Fruit fly (Drosophila melanogaster): Measurements from ENCODE around the gene tefu.

The tefu gene

DNA sequence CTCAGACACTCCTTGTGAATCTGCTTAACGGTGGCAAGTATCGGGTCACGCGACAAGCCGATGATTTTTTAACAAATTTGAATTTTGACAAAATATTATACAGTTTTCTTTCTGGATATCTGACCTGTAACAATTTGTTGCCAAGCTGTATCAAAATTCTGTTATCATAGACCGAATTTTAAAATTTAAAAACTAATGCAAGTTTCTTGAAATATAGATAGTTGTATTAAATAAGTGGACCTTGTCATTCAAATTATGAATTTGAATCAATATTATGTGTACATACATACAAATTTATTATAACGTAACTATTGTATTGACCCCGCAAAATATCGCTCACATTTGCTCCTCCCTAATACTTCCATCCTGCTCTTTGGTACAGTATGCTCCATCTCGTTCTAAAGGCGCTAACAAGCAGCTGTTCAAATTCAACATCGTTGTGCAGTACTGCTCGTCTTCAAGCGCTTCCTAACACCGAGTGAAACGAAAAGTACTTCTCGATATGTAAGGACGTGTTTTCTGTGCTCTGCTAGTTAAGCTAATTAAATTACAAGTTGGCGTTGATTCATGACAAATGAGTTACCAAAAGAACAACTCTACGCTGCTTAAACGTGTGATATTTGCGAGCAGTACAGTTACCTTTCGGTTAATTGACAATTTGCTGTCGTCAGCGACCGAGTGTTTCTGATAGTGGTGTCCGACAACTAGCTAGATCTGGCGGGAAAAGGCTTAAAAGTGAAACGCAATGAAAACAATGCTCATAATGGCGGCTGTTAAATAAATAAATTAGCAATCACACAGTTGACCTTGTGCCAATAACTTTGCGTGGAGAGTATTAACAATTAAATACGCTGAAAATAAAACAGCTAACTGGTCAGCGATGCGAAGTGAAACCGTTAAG is 45.7 kb downstream of the tefu start, which contains the start of the genes Kpc1 and CG42542 (continued):
- no peak for TF ChIP-seq CG17568 (GFP tag; optimal IDR thresholded peaks at IDR 0.05)
- peak; percentile 17 for TF ChIP-seq CG13123 (GFP tag; optimal IDR thresholded peaks at IDR 0.05)
- peak; percentile 52 for TF ChIP-seq CG16863 (GFP tag; optimal IDR thresholded peaks at IDR 0.05)
- peak; percentile 81 for TF ChIP-seq CG7786 (GFP tag; optimal IDR thresholded peaks at IDR 0.05)
- TF ChIP-seq Nf-YB (GFP tag; optimal IDR thresholded peaks at IDR 0.05), result peak; percentile 34
- TF ChIP-seq CG14441 (GFP tag; IDR thresholded peaks at IDR 0.05), result peak; percentile 54; the same call in 1 of the 2 replicates
- TF ChIP-seq PHDP (tag; optimal IDR thresholded peaks at IDR 0.05), result no peak
- TF ChIP-seq nom (GFP tag; optimal IDR thresholded peaks at IDR 0.05), result no peak
- TF ChIP-seq CG16813 (GFP tag; IDR thresholded peaks at IDR 0.05; ENCODE audit: partially characterized antibody), result peak; percentile 92
- TF ChIP-seq HmgZ (tag; optimal IDR thresholded peaks at IDR 0.05), result peak; percentile 84
- peak; percentile 74 for TF ChIP-seq CG32532 (GFP tag; IDR thresholded peaks at IDR 0.05)
- peak; percentile 54 for TF ChIP-seq CG33213 (GFP tag; optimal IDR thresholded peaks at IDR 0.05)
- TF ChIP-seq Ets97D (GFP tag; optimal IDR thresholded peaks at IDR 0.05), result peak; percentile 63
- peak; percentile 85 for TF ChIP-seq CG12391 (tag; optimal IDR thresholded peaks at IDR 0.05)
- TF ChIP-seq nerfin-1 (tag; optimal IDR thresholded peaks at IDR 0.05), result peak; percentile 40
- TF ChIP-seq Ptx1 (GFP tag; IDR thresholded peaks at IDR 0.05), result peak; percentile 63
- TF ChIP-seq Side (GFP tag; optimal IDR thresholded peaks at IDR 0.05), result peak; percentile 61
- TF ChIP-seq crp (GFP tag; optimal IDR thresholded peaks at IDR 0.05), result peak; percentile 63 to 90
- TF ChIP-seq Fer2 (tag; optimal IDR thresholded peaks at IDR 0.05), result peak; percentile 12
- peak; percentile 52; the same call in 1 of the 3 replicates for TF ChIP-seq jigr1 (GFP tag; IDR thresholded peaks at IDR 0.05)
- peak; percentile 69 for TF ChIP-seq bcd (GFP tag; optimal IDR thresholded peaks at IDR 0.05)
- TF ChIP-seq gro (GFP tag; optimal IDR thresholded peaks at IDR 0.05), result peak; percentile 86
- TF ChIP-seq CoRest (tag; optimal IDR thresholded peaks at IDR 0.05), result peak; percentile 81
- TF ChIP-seq tll (GFP tag; optimal IDR thresholded peaks at IDR 0.05), result peak in 1 of 2 experiments; percentile 86
- TF ChIP-seq Hey (tag; optimal IDR thresholded peaks at IDR 0.05), result no peak
- TF ChIP-seq wek (GFP tag; optimal IDR thresholded peaks at IDR 0.05), result no peak
- no peak for TF ChIP-seq CG7271 (tag; optimal IDR thresholded peaks at IDR 0.05)
- peak; percentile 89 for TF ChIP-seq CG30403 (GFP tag; optimal IDR thresholded peaks at IDR 0.05)
- peak; percentile 93 for TF ChIP-seq CG13287 (GFP tag; IDR thresholded peaks at IDR 0.05; ENCODE audit: partially characterized antibody)
- peak; percentile 76 to 83 for TF ChIP-seq Pdp1 (GFP tag; optimal IDR thresholded peaks at IDR 0.05)
- peak; percentile 75 for TF ChIP-seq dmrt11E (tag; optimal IDR thresholded peaks at IDR 0.05)
- TF ChIP-seq CG2678 (tag; optimal IDR thresholded peaks at IDR 0.05), result peak; percentile 3
- TF ChIP-seq Poxn (GFP tag; IDR thresholded peaks at IDR 0.05), result no peak; the same call in 1 of the 2 replicates
- peak; percentile 84 for TF ChIP-seq CG1647 (GFP tag; optimal IDR thresholded peaks at IDR 0.05)
- peak; percentile 82 for TF ChIP-seq Hmr (GFP tag; optimal IDR thresholded peaks at IDR 0.05)
- TF ChIP-seq D (optimal IDR thresholded peaks at IDR 0.05), result no peak
- TF ChIP-seq D (GFP tag; optimal IDR thresholded peaks at IDR 0.05), result peak; percentile 11
- TF ChIP-seq yki (optimal IDR thresholded peaks at IDR 0.05), result no peak
- TF ChIP-seq Optix (GFP tag; IDR thresholded peaks at IDR 0.05), result peak; percentile 57; the same call in 1 of the 3 replicates
- peak; percentile 41 for TF ChIP-seq NC2β (GFP tag; optimal IDR thresholded peaks at IDR 0.05)
- TF ChIP-seq kah (GFP tag; optimal IDR thresholded peaks at IDR 0.05), result no peak
- TF ChIP-seq dysf (GFP tag; IDR thresholded peaks at IDR 0.05), result peak; percentile 44; the same call in 1 of the 3 replicates
- no peak for TF ChIP-seq Abd-B (GFP tag; optimal IDR thresholded peaks at IDR 0.05)
- TF ChIP-seq Lpt (GFP tag; optimal IDR thresholded peaks at IDR 0.05), result no peak
- TF ChIP-seq slou (GFP tag; optimal IDR thresholded peaks at IDR 0.05), result peak; percentile 53
- no peak for TF ChIP-seq fru (optimal IDR thresholded peaks at IDR 0.05)
- peak; percentile 31 for TF ChIP-seq CG2712 (tag; optimal IDR thresholded peaks at IDR 0.05)
- TF ChIP-seq Sox100B (GFP tag; optimal IDR thresholded peaks at IDR 0.05), result no peak

Measured in whole organism, embryonic.